Worm (Caenorhabditis elegans): ENCODE data around the gene let-858.

DNA sequence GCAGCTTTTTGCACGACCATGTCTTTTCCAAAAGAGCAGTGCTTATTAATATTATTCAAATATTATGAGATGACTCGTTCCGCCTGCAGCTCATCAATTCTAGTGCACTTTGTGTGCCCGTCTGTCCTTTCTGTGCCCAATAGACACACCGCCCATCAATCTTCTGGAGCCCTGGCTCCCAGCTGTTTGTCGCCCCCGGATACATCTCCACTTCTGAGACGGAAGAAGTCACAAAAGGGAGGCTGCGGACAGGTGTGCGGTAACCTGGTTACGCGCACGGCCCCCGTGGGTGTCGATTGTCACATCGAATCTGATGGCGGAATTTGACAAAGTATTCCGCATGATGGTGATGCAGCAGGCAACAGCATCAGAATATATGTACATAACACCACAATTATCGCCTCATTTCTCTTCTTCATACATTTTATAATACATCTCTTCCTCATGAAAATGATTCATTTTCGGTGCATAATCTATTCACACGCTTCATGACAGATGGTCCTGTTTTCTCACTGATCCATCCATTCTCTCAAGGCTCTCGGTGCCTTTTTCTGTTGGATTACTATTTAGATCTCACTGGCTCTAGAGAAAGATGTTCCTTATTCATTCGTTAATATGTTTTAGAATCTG, 35.6 kb upstream of the let-858 start:
- TF ChIP-seq zfp-2 (tag; optimal IDR thresholded peaks at IDR 0.05) (no peak), jun-1 (tag; optimal IDR thresholded peaks at IDR 0.05) (no peak), ztf-11 (tag; optimal IDR thresholded peaks at IDR 0.05) (no peak)
